Worm (Caenorhabditis elegans): Measurements from ENCODE around the gene C11D2.4.

ce11 chrIV:6177383-6177782, 20.6 kb upstream of the C11D2.4 start:
- TF ChIP-seq tbx-2 (tag; optimal IDR thresholded peaks at IDR 0.05) (no peak), pqm-1 (tag; optimal IDR thresholded peaks at IDR 0.05) (no peak), ztf-4 (tag; optimal IDR thresholded peaks at IDR 0.05) (no peak), nhr-28 (tag; optimal IDR thresholded peaks at IDR 0.05) (no peak), sea-2 (GFP tag; optimal IDR thresholded peaks at IDR 0.05) (no peak), mdl-1 (tag; optimal IDR thresholded peaks at IDR 0.05) (no peak), unc-62 (GFP tag; optimal IDR thresholded peaks at IDR 0.05) (no peak), fkh-10 (GFP tag; optimal IDR thresholded peaks at IDR 0.05) (no peak), nhr-12 (tag; optimal IDR thresholded peaks at IDR 0.05) (no peak), lin-39 (tag; optimal IDR thresholded peaks at IDR 0.05) (no peak), nhr-11 (tag; optimal IDR thresholded peaks at IDR 0.05) (no peak), lin-15B (tag; optimal IDR thresholded peaks at IDR 0.05) (no peak)

Measured in whole organism, L3 larva.